Fruit fly (Drosophila melanogaster) whole organism, embryonic: ENCODE results near the gene Mlp84B.

ENCODE experiments used
- B-H1 ChIP-seq: fragments of 200-800 bp; sonication (Bioruptor generic); IDR thresholded peaks from 3 replicates; pipeline ENCODE4 v1.3.6; 2022; ENCODE audit warnings: missing biosample characterization, missing genetic modification characterization
- CG11456 ChIP-seq: fragments of 200-800 bp; sonication (Bioruptor generic); IDR thresholded peaks from 3 replicates; pipeline ENCODE4 v1.3.6; 2022; ENCODE audit warnings: missing biosample characterization, missing genetic modification characterization
- CG12769 ChIP-seq: fragments of 200-800 bp; sonication (Bioruptor generic); optimal IDR thresholded peaks from 2 replicates; lab custom pipeline; 2019; ENCODE audit warnings: missing biosample characterization, mild to moderate bottlenecking, missing genetic modification characterization, moderate library complexity
- CG13287 ChIP-seq: fragments of 200-800 bp; sonication (Bioruptor generic); IDR thresholded peaks from 2 replicates; pipeline ENCODE4 v1.3.6; 2022; ENCODE audit warnings: missing biosample characterization, missing genetic modification characterization; ENCODE audit not compliant: partially characterized antibody
- CG13624 ChIP-seq: fragments of 200-800 bp; sonication (Bioruptor generic); optimal IDR thresholded peaks from 2 replicates; lab custom pipeline; 2016; ENCODE audit warnings: missing biosample characterization, missing genetic modification characterization
- CG13894 ChIP-seq: fragments of 200-800 bp; sonication (Bioruptor generic); optimal IDR thresholded peaks from 3 replicates; lab custom pipeline; 2018; ENCODE audit warnings: missing biosample characterization, mild to moderate bottlenecking, missing genetic modification characterization, moderate library complexity
- CG18011 ChIP-seq: fragments of 200-800 bp; sonication (Bioruptor generic); optimal IDR thresholded peaks from 2 replicates; lab custom pipeline; 2017; ENCODE audit warnings: missing biosample characterization, missing genetic modification characterization, mild to moderate bottlenecking, moderate library complexity, missing genotype
- CG18764 ChIP-seq: fragments of 200-800 bp; sonication (Bioruptor generic); optimal IDR thresholded peaks from 3 replicates; lab custom pipeline; 2016; ENCODE audit warnings: missing biosample characterization, missing genetic modification characterization
- CG31224 ChIP-seq: fragments of 200-800 bp; sonication (Bioruptor generic); IDR thresholded peaks from 2 replicates; pipeline ENCODE4 v1.3.6; 2022; ENCODE audit warnings: missing biosample characterization, missing genetic modification characterization
- CG31365 ChIP-seq: fragments of 200-800 bp; sonication (Bioruptor generic); optimal IDR thresholded peaks from 2 replicates; lab custom pipeline; 2018; ENCODE audit warnings: missing biosample characterization, mild to moderate bottlenecking, missing genetic modification characterization
- CG42726 ChIP-seq: fragments of 200-800 bp; sonication (Bioruptor generic); IDR thresholded peaks from 2 replicates; pipeline ENCODE4 v1.3.6; 2022; ENCODE audit warnings: missing biosample characterization, missing genetic modification characterization; ENCODE audit not compliant: partially characterized antibody
- CG4328 ChIP-seq: fragments of 200-800 bp; sonication (Bioruptor generic); optimal IDR thresholded peaks from 3 replicates; lab custom pipeline; 2017; ENCODE audit warnings: missing biosample characterization, missing genetic modification reagents, missing genetic modification characterization
- CG4404 ChIP-seq: fragments of 200-800 bp; sonication (Bioruptor generic); IDR thresholded peaks from 2 replicates; pipeline ENCODE4 v1.3.6; 2022; ENCODE audit warnings: missing biosample characterization, missing genetic modification characterization
- CG5953 ChIP-seq: fragments of 200-800 bp; sonication (Bioruptor generic); IDR thresholded peaks from 2 replicates; pipeline ENCODE4 v1.3.6; 2022; ENCODE audit warnings: missing biosample characterization, missing genetic modification characterization
- CG6689 ChIP-seq: fragments of 200-800 bp; sonication (Bioruptor generic); IDR thresholded peaks from 2 replicates; pipeline ENCODE4 v1.3.6; 2022; ENCODE audit warnings: missing biosample characterization, missing genetic modification characterization
- CG7928 ChIP-seq: fragments of 200-800 bp; sonication (Bioruptor generic); optimal IDR thresholded peaks from 2 replicates; lab custom pipeline; 2017; ENCODE audit warnings: missing biosample characterization, mild to moderate bottlenecking, missing genetic modification characterization
- CG8089 ChIP-seq: fragments of 200-800 bp; sonication (Bioruptor generic); optimal IDR thresholded peaks from 3 replicates; lab custom pipeline; 2016; ENCODE audit warnings: missing biosample characterization, missing genetic modification characterization
- CG8924 ChIP-seq: fragments of 200-800 bp; optimal IDR thresholded peaks from 3 replicates; lab custom pipeline; 2019; ENCODE audit warnings: missing biosample characterization, mild to moderate bottlenecking, missing genetic modification characterization, moderate library complexity
- CG8944 ChIP-seq: fragments of 200-800 bp; sonication (Bioruptor generic); optimal IDR thresholded peaks from 3 replicates; lab custom pipeline; 2016; ENCODE audit warnings: missing biosample characterization, missing genetic modification characterization
- CG9876 ChIP-seq: fragments of 200-800 bp; sonication (Bioruptor generic); optimal IDR thresholded peaks from 2 replicates; lab custom pipeline; 2016; ENCODE audit warnings: missing biosample characterization, missing genetic modification characterization
- Eip74EF ChIP-seq, 2 experiments: fragments of 200-800 bp in 1 of 2; fragments of >200 bp in 1 of 2; sonication (Bioruptor generic) in 1 of 2; optimal IDR thresholded peaks; 2 replicates each; lab custom pipeline; 2017 to 2019; ENCODE audit warnings: missing biosample characterization in 2 of 2, missing genetic modification characterization in 2 of 2, mild to moderate bottlenecking in 1 of 2, moderate library complexity in 1 of 2
- H15 ChIP-seq: fragments of 200-800 bp; sonication (Bioruptor generic); IDR thresholded peaks from 3 replicates; pipeline ENCODE4 v1.3.6; 2022; ENCODE audit warnings: missing biosample characterization, missing genetic modification characterization
- HLH54F ChIP-seq: fragments of 200-800 bp; sonication (Bioruptor generic); optimal IDR thresholded peaks from 3 replicates; lab custom pipeline; 2016; ENCODE audit warnings: missing biosample characterization, missing genetic modification characterization
- Med ChIP-seq: fragments of 200-800 bp; sonication (Bioruptor generic); peaks from one replicate; lab custom pipeline; 2016; ENCODE audit warnings: missing biosample characterization, missing genetic modification characterization, mild to moderate bottlenecking, inconsistent platforms, moderate library complexity
- Oli ChIP-seq: fragments of 200-800 bp; sonication (Bioruptor generic); optimal IDR thresholded peaks from 2 replicates; lab custom pipeline; 2018; ENCODE audit warnings: missing biosample characterization, mild to moderate bottlenecking, missing genetic modification characterization, moderate library complexity
- Pdp1 ChIP-seq, 2 experiments: fragments of 200-800 bp; sonication (Bioruptor generic); optimal IDR thresholded peaks; 3 replicates each; lab custom pipeline; 2016; ENCODE audit warnings: missing biosample characterization in 2 of 2, missing genetic modification characterization in 2 of 2, mild to moderate bottlenecking in 1 of 2, moderate library complexity in 1 of 2
- Rfx ChIP-seq: fragments of 200-800 bp; sonication (Bioruptor generic); IDR thresholded peaks from 2 replicates; pipeline ENCODE4 v1.3.6; 2022; ENCODE audit warnings: missing biosample characterization, missing genetic modification characterization
- Side ChIP-seq: fragments of 200-800 bp; sonication (Bioruptor generic); optimal IDR thresholded peaks from 2 replicates; lab custom pipeline; 2016; ENCODE audit warnings: missing biosample characterization, missing genetic modification characterization
- Tbp ChIP-seq: fragments of >200 bp; optimal IDR thresholded peaks from 2 replicates; lab custom pipeline; 2018; ENCODE audit warnings: missing biosample characterization, missing genetic modification characterization
- al ChIP-seq: fragments of 200-800 bp; sonication (Bioruptor generic); IDR thresholded peaks from 2 replicates; pipeline ENCODE4 v1.3.6; 2022; ENCODE audit warnings: missing biosample characterization, missing genetic modification characterization
- bab2 ChIP-seq: fragments of 200-800 bp; sonication (Bioruptor generic); optimal IDR thresholded peaks from 2 replicates; lab custom pipeline; 2016; ENCODE audit warnings: missing biosample characterization, missing genetic modification characterization
- cwo ChIP-seq: fragments of 200-800 bp; sonication (Bioruptor generic); optimal IDR thresholded peaks from 3 replicates; lab custom pipeline; 2017; ENCODE audit warnings: missing biosample characterization, missing genetic modification characterization, mild to moderate bottlenecking, moderate library complexity, missing genetic modification reagents
- dan ChIP-seq: fragments of 200-800 bp; sonication (Bioruptor generic); IDR thresholded peaks from 2 replicates; pipeline ENCODE4 v1.3.6; 2022; ENCODE audit warnings: missing biosample characterization, missing genetic modification characterization
- disco-r ChIP-seq: fragments of 200-800 bp; sonication (Bioruptor generic); optimal IDR thresholded peaks from 2 replicates; lab custom pipeline; 2016; ENCODE audit warnings: missing biosample characterization, missing genetic modification characterization
- fd102C ChIP-seq: fragments of 200-800 bp; sonication (Bioruptor generic); optimal IDR thresholded peaks from 2 replicates; lab custom pipeline; 2018; ENCODE audit warnings: missing biosample characterization, mild to moderate bottlenecking, missing genetic modification characterization, moderate library complexity
- hkb ChIP-seq, 2 experiments: fragments of 200-800 bp in 1 of 2; fragments of >200 bp in 1 of 2; sonication (Bioruptor generic) in 1 of 2; IDR thresholded peaks in 1 of 2; optimal IDR thresholded peaks in 1 of 2; 2 replicates each; pipeline versions ENCODE4 v1.3.6 to Lab custom; 2017 to 2022; ENCODE audit warnings: missing biosample characterization in 1 of 2, missing genetic modification characterization in 1 of 2
- ind ChIP-seq: fragments of 200-800 bp; sonication (Bioruptor generic); optimal IDR thresholded peaks from 3 replicates; lab custom pipeline; 2016; ENCODE audit warnings: missing biosample characterization, missing genetic modification characterization
- nom ChIP-seq: fragments of 200-800 bp; sonication (Bioruptor generic); optimal IDR thresholded peaks from 2 replicates; lab custom pipeline; 2017; ENCODE audit warnings: missing biosample characterization, missing genetic modification characterization, mild to moderate bottlenecking, moderate library complexity, missing genetic modification reagents
- onecut ChIP-seq: fragments of 200-800 bp; sonication (Bioruptor generic); IDR thresholded peaks from 2 replicates; pipeline ENCODE4 v1.3.6; 2022; ENCODE audit warnings: missing biosample characterization, missing genetic modification characterization
- org-1 ChIP-seq: fragments of 200-800 bp; sonication (Bioruptor generic); optimal IDR thresholded peaks from 2 replicates; lab custom pipeline; 2017; ENCODE audit warnings: missing biosample characterization, missing genetic modification characterization
- pfk ChIP-seq: fragments of 200-800 bp; sonication (Bioruptor generic); optimal IDR thresholded peaks from 2 replicates; lab custom pipeline; 2018; ENCODE audit warnings: missing biosample characterization, mild to moderate bottlenecking, missing genetic modification characterization, moderate library complexity
- run ChIP-seq: fragments of 200-800 bp; sonication (Bioruptor generic); optimal IDR thresholded peaks from 3 replicates; lab custom pipeline; 2018; ENCODE audit warnings: missing biosample characterization, mild to moderate bottlenecking, missing genetic modification characterization
- sd ChIP-seq: fragments of 200-800 bp; sonication (Bioruptor generic); optimal IDR thresholded peaks from 3 replicates; lab custom pipeline; 2018; ENCODE audit warnings: missing biosample characterization, mild to moderate bottlenecking, missing genetic modification characterization, moderate library complexity
- sens ChIP-seq: fragments of 200-800 bp; sonication (Bioruptor generic); peaks from one replicate; lab custom pipeline; 2016; ENCODE audit warnings: missing biosample characterization, missing genetic modification characterization
- sens-2 ChIP-seq: fragments of 200-800 bp; sonication (Bioruptor generic); IDR thresholded peaks from 2 replicates; pipeline ENCODE4 v1.3.6; 2022; ENCODE audit warnings: missing biosample characterization, missing genetic modification characterization
- seq ChIP-seq: fragments of 200-800 bp; sonication (Bioruptor generic); IDR thresholded peaks from 2 replicates; pipeline ENCODE4 v1.3.6; 2022; ENCODE audit warnings: missing biosample characterization, missing genetic modification characterization
- shn ChIP-seq: fragments of 200-800 bp; sonication (Bioruptor generic); optimal IDR thresholded peaks from 3 replicates; lab custom pipeline; 2016; ENCODE audit warnings: missing biosample characterization, missing genetic modification characterization
- stc ChIP-seq: fragments of 200-800 bp; sonication (Bioruptor generic); IDR thresholded peaks from 2 replicates; pipeline ENCODE4 v1.3.6; 2022; ENCODE audit warnings: missing biosample characterization, missing genetic modification characterization
- ttk ChIP-seq: fragments of 200-800 bp; sonication (Bioruptor generic); IDR thresholded peaks from 2 replicates; pipeline ENCODE4 v2.1.2; 2022; ENCODE audit warnings: missing biosample characterization, missing genetic modification characterization

Mlp84B gene

DNA sequence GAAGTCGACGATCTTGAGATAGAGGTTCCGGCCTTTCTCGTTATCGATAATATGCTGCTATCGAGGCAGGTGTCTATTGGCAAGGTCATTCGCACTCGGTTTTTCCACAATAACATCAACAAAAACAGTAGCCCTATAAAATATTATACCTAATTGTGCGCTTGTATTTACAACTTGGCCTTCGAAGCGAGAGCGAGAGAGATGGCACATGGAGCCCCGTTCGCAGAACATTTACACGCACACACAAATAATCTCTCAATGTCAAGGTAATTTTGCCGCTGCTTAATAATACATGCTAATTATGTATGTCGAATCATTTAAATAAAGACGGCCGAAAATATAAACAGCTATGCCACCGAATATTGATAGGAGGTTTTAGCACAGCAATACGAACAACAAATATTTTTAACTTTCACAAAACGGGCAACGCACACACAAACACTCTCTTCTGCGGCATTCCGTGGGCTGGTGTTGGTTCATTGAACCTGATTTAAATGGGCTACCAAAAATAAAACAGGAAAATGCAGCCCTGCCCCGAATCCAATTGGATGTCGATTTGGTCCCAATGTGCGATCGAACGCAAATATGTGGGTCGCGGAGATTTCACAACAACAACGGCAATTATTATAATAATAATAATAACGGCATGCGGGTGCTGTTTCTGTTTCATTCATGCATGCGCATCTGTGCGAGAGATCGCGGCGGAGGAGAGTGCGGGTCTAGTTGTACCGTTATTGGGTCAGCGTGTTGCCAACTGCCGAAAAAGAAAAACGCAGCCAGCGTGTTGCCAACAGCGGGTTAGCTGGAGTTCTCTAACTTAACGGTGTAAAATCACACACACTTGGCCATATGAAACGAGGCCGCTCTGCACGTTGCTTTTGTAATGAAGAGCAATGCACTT is 4.9 kb upstream of the Mlp84B start (continued):
- TF ChIP-seq CG13287 (GFP tag; lab: Robert Waterston, UW) (no peak; the same call in 1 of the 2 replicates), CG8089 (GFP tag; lab: Kevin White, UChicago) (no peak), H15 (GFP tag; lab: Robert Waterston, UW) (no peak), org-1 (GFP tag; lab: Kevin White, UChicago) (no peak), cwo (peak; percentile 1), shn (GFP tag; lab: Kevin White, UChicago) (no peak), Eip74EF (GFP tag; optimal IDR thresholded peaks at IDR 0.05; lab: Kevin White, UChicago) (no peak), bab2 (no peak), Side (GFP tag; lab: Kevin White, UChicago) (no peak), sd (tag; lab: Kevin White, UChicago) (peak; percentile 91), seq (peak; percentile 8; the same call in 1 of the 2 replicates), CG31224 (GFP tag; lab: Robert Waterston, UW) (no peak), Tbp (GFP tag; lab: Kevin White, UChicago) (no peak), sens (GFP tag; lab: Kevin White, UChicago) (peak; percentile 67), disco-r (GFP tag; lab: Kevin White, UChicago) (no peak), CG4328 (GFP tag; lab: Kevin White, UChicago) (no peak), CG42726 (GFP tag; lab: Robert Waterston, UW) (no peak), hkb (optimal IDR thresholded peaks at IDR 0.05; lab: Kevin White, UChicago) (no peak), hkb (GFP tag; IDR thresholded peaks at IDR 0.05; lab: Robert Waterston, UW) (no peak), sens-2 (0 out of 2 replicates have a peak, but pooled peaks have one; percentile 29), CG8924 (tag; lab: Kevin White, UChicago) (peak; percentile 36), run (tag; lab: Kevin White, UChicago) (no peak), CG9876 (no peak), CG31365 (no peak), onecut (GFP tag; lab: Robert Waterston, UW) (no peak), nom (no peak), CG18011 (peak; percentile 6), CG8944 (GFP tag; lab: Kevin White, UChicago) (no peak), CG12769 (tag; lab: Kevin White, UChicago) (peak; percentile 60), Pdp1 (GFP tag; optimal IDR thresholded peaks at IDR 0.05; lab: Kevin White, UChicago) (no peak), stc (GFP tag; lab: Robert Waterston, UW) (0 out of 2 replicates have a peak, but pooled peaks have one; percentile 14), dan (no peak), CG11456 (GFP tag; lab: Robert Waterston, UW) (no peak), ind (GFP tag; lab: Kevin White, UChicago) (no peak), B-H1 (GFP tag; lab: Robert Waterston, UW) (no peak), CG13624 (GFP tag; lab: Kevin White, UChicago) (no peak), CG7928 (GFP tag; lab: Kevin White, UChicago) (no peak), CG13894 (tag; lab: Kevin White, UChicago) (no peak), ttk (GFP tag; lab: Robert Waterston, UW) (no peak), HLH54F (GFP tag; lab: Kevin White, UChicago) (no peak), Med (GFP tag; lab: Kevin White, UChicago) (peak; percentile 82), Oli (tag; lab: Kevin White, UChicago) (no peak), CG6689 (GFP tag; lab: Robert Waterston, UW) (no peak), fd102C (GFP tag; lab: Kevin White, UChicago) (no peak), Rfx (GFP tag; lab: Robert Waterston, UW) (no peak), CG5953 (GFP tag; lab: Robert Waterston, UW) (no peak), CG4404 (no peak), CG18764 (GFP tag; lab: Kevin White, UChicago) (peak; percentile 12), pfk (GFP tag; lab: Kevin White, UChicago) (no peak), al (no peak)
